Worm (Caenorhabditis elegans): Measurements from ENCODE around the gene K03B8.11.

- TF ChIP-seq flt-1 (GFP tag; IDR thresholded peaks at IDR 0.05) (no peak), ztf-23 (GFP tag; IDR thresholded peaks at IDR 0.05) (no peak), cog-1 (tag; optimal IDR thresholded peaks at IDR 0.05) (no peak), klf-2 (GFP tag; conservative IDR thresholded peaks at IDR 0.05) (no peak)
These were observed at the start of gene K03B8.11, which contains the start of gene K03B8.14 for ce11 chrV:11390394-11390793.

Measured in whole organism, midembryonic.